Worm (Caenorhabditis elegans): ENCODE results near the gene F56D5.6.

ce11 chrIV:9438753-9439152 is 37.0 kb downstream of the F56D5.6 start:
- TF ChIP-seq zag-1 (tag; optimal IDR thresholded peaks at IDR 0.05), result no peak
- peak; percentile 85 for TF ChIP-seq ama-1 (optimal IDR thresholded peaks at IDR 0.05)
- no peak for TF ChIP-seq R02D3.7 (tag; optimal IDR thresholded peaks at IDR 0.05)
- no peak for TF ChIP-seq unc-62 (GFP tag; optimal IDR thresholded peaks at IDR 0.05)
- TF ChIP-seq ceh-16 (tag; optimal IDR thresholded peaks at IDR 0.05), result no peak
- TF ChIP-seq snpc-4 (tag; optimal IDR thresholded peaks at IDR 0.05), result no peak
- no peak for TF ChIP-seq elt-3 (tag; optimal IDR thresholded peaks at IDR 0.05)
- TF ChIP-seq lin-39 (tag; optimal IDR thresholded peaks at IDR 0.05), result no peak
- no peak for TF ChIP-seq skn-1 (tag; optimal IDR thresholded peaks at IDR 0.05)
- TF ChIP-seq nhr-237 (tag; optimal IDR thresholded peaks at IDR 0.05), result no peak
- no peak for TF ChIP-seq Y55F3AM.14 (GFP tag; optimal IDR thresholded peaks at IDR 0.05)
- no peak for TF ChIP-seq ZK546.5 (tag; optimal IDR thresholded peaks at IDR 0.05)
